Worm (Caenorhabditis elegans) whole organism, midembryonic: Measurements from ENCODE around the gene zmp-4.

Source experiments
- T22C8.4 ChIP-seq: fragments of 200-800 bp; sonication (Bioruptor generic); IDR thresholded peaks from 2 replicates; pipeline ENCODE4 v1.3.6; 2022; ENCODE audit warnings: missing genetic modification characterization, missing compliant biosample characterization
- cog-1 ChIP-seq: sonication (generic microtip); optimal IDR thresholded peaks from 2 replicates; lab custom pipeline; 2016; ENCODE audit warnings: missing genetic modification characterization, missing compliant biosample characterization
- flt-1 ChIP-seq: fragments of 200-800 bp; sonication (Bioruptor generic); IDR thresholded peaks from 2 replicates; pipeline ENCODE4 v1.3.6; 2022; ENCODE audit warnings: missing genetic modification characterization, missing compliant biosample characterization
- klf-2 ChIP-seq: fragments of 200-800 bp; sonication (Bioruptor generic); conservative IDR thresholded peaks from 2 replicates; pipeline ENCODE4 v1.3.6; 2022; ENCODE audit warnings: missing genetic modification reagents, missing genetic modification characterization, missing compliant biosample characterization
- med-1 ChIP-seq: sonication (generic microtip); optimal IDR thresholded peaks from 2 replicates; lab custom pipeline; 2017; ENCODE audit warnings: missing genetic modification characterization, mild to moderate bottlenecking, missing compliant biosample characterization, antibody characterized with exemption, missing genetic modification reagents; ENCODE audit not compliant: insufficient read depth
- ref-1 ChIP-seq: fragments of 200-800 bp; sonication (Bioruptor generic); conservative IDR thresholded peaks from 2 replicates; pipeline ENCODE4 v1.3.6; 2022; ENCODE audit warnings: missing genetic modification reagents, missing genetic modification characterization, missing compliant biosample characterization
- tab-1 ChIP-seq: fragments of 200-800 bp; sonication (Bioruptor generic); IDR thresholded peaks from 2 replicates; pipeline ENCODE4 v1.3.6; 2022; ENCODE audit warnings: missing genetic modification characterization, missing compliant biosample characterization
- ztf-23 ChIP-seq: fragments of 200-800 bp; sonication (Bioruptor generic); IDR thresholded peaks from 2 replicates; pipeline ENCODE4 v1.3.6; 2022; ENCODE audit warnings: missing genetic modification reagents, missing genetic modification characterization, missing compliant biosample characterization
- ztf-29 ChIP-seq: fragments of 200-800 bp; sonication (Bioruptor generic); IDR thresholded peaks from 2 replicates; pipeline ENCODE4 v1.3.6; 2022; ENCODE audit warnings: missing genetic modification reagents, missing genetic modification characterization, missing compliant biosample characterization

zmp-4 gene

DNA sequence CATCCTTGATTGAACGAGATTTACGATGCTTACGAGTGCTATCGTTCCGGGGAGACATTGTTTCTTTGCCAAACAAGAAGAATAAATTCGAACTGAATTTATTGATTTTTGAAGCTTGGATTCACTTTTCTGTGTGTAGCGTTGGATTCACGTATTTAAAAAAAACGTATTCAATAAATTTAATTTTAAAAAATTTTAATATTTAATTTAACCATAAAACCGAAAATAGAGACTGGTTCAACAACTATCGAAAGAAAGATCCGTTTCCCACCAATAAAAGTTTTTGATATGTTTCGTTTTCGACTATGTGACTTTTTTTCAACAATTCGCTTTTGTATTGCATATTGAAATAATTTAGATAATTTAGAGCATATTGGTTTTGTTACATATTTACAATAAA, 46.0 kb downstream of the zmp-4 start, which contains the start of gene ZC412.5:
ZC412.5 (minus strand) TSS at position 101 of the 400 bp plus-strand sequence.
- TF ChIP-seq ztf-23 (GFP tag; lab: Robert Waterston, UW) (no peak), med-1 (no peak), T22C8.4 (GFP tag; lab: Robert Waterston, UW) (no peak), cog-1 (tag; lab: Kevin White, UChicago) (no peak), ztf-29 (GFP tag; lab: Robert Waterston, UW) (no peak), flt-1 (GFP tag; lab: Robert Waterston, UW) (no peak), klf-2 (GFP tag; lab: Robert Waterston, UW) (no peak), ref-1 (no peak)

- TF ChIP-seq ztf-23 (GFP tag; lab: Robert Waterston, UW) (no peak), tab-1 (GFP tag; lab: Robert Waterston, UW) (no peak), ref-1 (no peak), klf-2 (GFP tag; lab: Robert Waterston, UW) (no peak)
Measured at ce11 chrV:14871365-14871764, 50.0 kb downstream of the zmp-4 start, which contains the start of gene ZC412.3. Gene ZC412.3, minus strand, starts transcription at chrV:14871547.

DNA sequence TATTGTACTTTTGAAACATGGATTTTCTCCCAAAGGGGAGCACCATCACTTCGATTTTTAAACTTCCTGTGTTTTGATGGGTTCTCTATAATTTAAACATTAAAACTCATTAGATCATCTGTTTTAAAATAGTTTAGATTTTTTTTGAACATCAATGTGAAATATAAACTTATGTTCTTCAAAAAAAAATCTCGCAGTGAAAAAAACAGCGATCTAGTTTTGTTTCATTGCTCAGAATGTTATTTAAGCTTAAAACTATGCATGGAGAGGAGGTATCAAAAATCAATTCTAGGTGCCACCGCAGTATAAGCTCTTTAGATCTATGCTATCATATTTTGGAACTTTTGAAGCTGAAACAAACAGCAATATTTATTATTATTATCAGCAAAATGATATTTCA, 53.2 kb downstream of the zmp-4 start, which contains the start of gene gcy-14:
gcy-14 (minus strand) TSS at position 101 of the 400 bp plus-strand sequence.
- TF ChIP-seq flt-1 (GFP tag; lab: Robert Waterston, UW) (no peak), ztf-29 (GFP tag; lab: Robert Waterston, UW) (no peak), med-1 (no peak), cog-1 (tag; lab: Kevin White, UChicago) (no peak), T22C8.4 (GFP tag; lab: Robert Waterston, UW) (no peak), tab-1 (GFP tag; lab: Robert Waterston, UW) (no peak), klf-2 (GFP tag; lab: Robert Waterston, UW) (no peak), ztf-23 (GFP tag; lab: Robert Waterston, UW) (no peak), ref-1 (no peak)
